Worm (Caenorhabditis elegans) whole organism, late embryonic: ENCODE data around the gene T23G7.3.

Source experiments
- ama-1 ChIP-seq: fragments of 150-350 bp; optimal IDR thresholded peaks from 2 replicates; lab custom pipeline; 2014
- hlh-30 ChIP-seq: sonication (generic microtip); optimal IDR thresholded peaks from 2 replicates; lab custom pipeline; 2017; ENCODE audit warnings: antibody characterized with exemption, missing genetic modification characterization, missing compliant biosample characterization; ENCODE audit not compliant: insufficient read depth
- tbx-2 ChIP-seq: sonication (generic microtip); optimal IDR thresholded peaks from 2 replicates; lab custom pipeline; 2016; ENCODE audit warnings: missing genetic modification characterization, missing compliant biosample characterization

DNA sequence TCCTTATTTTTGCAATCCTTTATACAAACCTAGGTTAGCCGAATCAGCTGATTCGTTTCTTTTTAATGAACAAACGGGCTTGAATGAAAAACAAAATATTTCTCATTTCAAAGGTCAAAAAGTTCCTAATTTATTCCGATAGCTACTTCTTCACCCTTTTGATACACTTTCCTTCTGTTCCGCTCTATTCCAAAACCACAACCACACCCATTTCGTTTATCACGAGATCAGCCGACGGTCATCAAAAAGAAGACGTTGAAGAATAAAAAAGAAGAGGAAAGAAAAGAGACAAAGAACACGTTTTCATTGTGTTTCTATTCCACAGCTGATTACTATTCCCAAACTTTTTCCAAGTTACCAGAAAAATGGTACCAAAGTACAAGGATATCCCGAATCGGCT is 19.6 kb downstream of the T23G7.3 start:
- TF ChIP-seq ama-1 (no peak), hlh-30 (tag; lab: Kevin White, UChicago) (no peak), tbx-2 (tag; lab: Kevin White, UChicago) (no peak)
